Fruit fly (Drosophila melanogaster): Measurements from ENCODE around the gene lft.

dm6 chr2L:10315888-10316287 is 48.4 kb upstream of the lft start:
- TF ChIP-seq CG8301 (tag; optimal IDR thresholded peaks at IDR 0.05) = no peak
- no peak for TF ChIP-seq CG34367 (tag; optimal IDR thresholded peaks at IDR 0.05)
- TF ChIP-seq CG14655 (GFP tag; optimal IDR thresholded peaks at IDR 0.05) = no peak

Measured in whole organism, pupa.